Fruit fly (Drosophila melanogaster) whole organism, embryonic: Measurements from ENCODE around the gene Shc.

Experiments used
- CG10654 ChIP-seq: fragments of 200-800 bp; sonication (Bioruptor generic); optimal IDR thresholded peaks from 2 replicates; lab custom pipeline; 2016; ENCODE audit warnings: missing biosample characterization, missing genetic modification characterization
- CG11398 ChIP-seq: fragments of 200-800 bp; sonication (Bioruptor generic); optimal IDR thresholded peaks from 2 replicates; lab custom pipeline; 2016; ENCODE audit warnings: missing biosample characterization, missing genetic modification characterization
- CG12744 ChIP-seq: fragments of 200-800 bp; sonication (Bioruptor generic); optimal IDR thresholded peaks from 2 replicates; lab custom pipeline; 2016; ENCODE audit warnings: missing biosample characterization, missing genetic modification characterization
- CG14860 ChIP-seq: fragments of 200-800 bp; sonication (Bioruptor generic); IDR thresholded peaks from 3 replicates; pipeline ENCODE4 v1.3.6; 2022; ENCODE audit warnings: missing biosample characterization, missing genetic modification characterization; ENCODE audit not compliant: partially characterized antibody
- CG18262 ChIP-seq: fragments of 200-800 bp; optimal IDR thresholded peaks from 3 replicates; lab custom pipeline; 2019; ENCODE audit warnings: missing biosample characterization, mild to moderate bottlenecking, missing genetic modification characterization, moderate library complexity
- CG2116 ChIP-seq: fragments of 200-800 bp; sonication (Bioruptor generic); optimal IDR thresholded peaks from 3 replicates; lab custom pipeline; 2018; ENCODE audit warnings: missing biosample characterization, mild to moderate bottlenecking, missing genetic modification characterization
- CG31441 ChIP-seq: fragments of 200-800 bp; sonication (Bioruptor generic); IDR thresholded peaks from 2 replicates; pipeline ENCODE4 v1.3.6; 2022; ENCODE audit warnings: missing biosample characterization, missing genetic modification characterization
- CG33557 ChIP-seq: fragments of 200-800 bp; sonication (Bioruptor generic); optimal IDR thresholded peaks from 2 replicates; lab custom pipeline; 2019; ENCODE audit warnings: missing biosample characterization, mild to moderate bottlenecking, missing genetic modification characterization, moderate library complexity
- CG4282 ChIP-seq: fragments of 200-800 bp; sonication (Bioruptor generic); optimal IDR thresholded peaks from 2 replicates; lab custom pipeline; 2016; ENCODE audit warnings: missing biosample characterization, missing genetic modification characterization
- CG43689 ChIP-seq: fragments of 200-800 bp; sonication (Bioruptor generic); IDR thresholded peaks from 2 replicates; pipeline ENCODE4 v1.3.6; 2022; ENCODE audit warnings: missing biosample characterization, missing genetic modification characterization
- CG4707 ChIP-seq: fragments of 200-800 bp; sonication (Bioruptor generic); optimal IDR thresholded peaks from 2 replicates; lab custom pipeline; 2018; ENCODE audit warnings: missing biosample characterization, mild to moderate bottlenecking, missing genetic modification characterization, moderate library complexity
- CG6683 ChIP-seq: fragments of 200-800 bp; sonication (Bioruptor generic); optimal IDR thresholded peaks from 2 replicates; lab custom pipeline; 2017; ENCODE audit warnings: missing biosample characterization, mild to moderate bottlenecking, missing genetic modification characterization, missing genetic modification reagents
- CG8478 ChIP-seq: fragments of >200 bp; optimal IDR thresholded peaks from 2 replicates; lab custom pipeline; 2018
- CG9437 ChIP-seq: fragments of 200-800 bp; sonication (Bioruptor generic); optimal IDR thresholded peaks from 2 replicates; lab custom pipeline; 2018; ENCODE audit warnings: missing biosample characterization, mild to moderate bottlenecking, missing genetic modification characterization
- CG9609 ChIP-seq: fragments of 200-800 bp; sonication (Bioruptor generic); optimal IDR thresholded peaks from 3 replicates; lab custom pipeline; 2016; ENCODE audit warnings: missing biosample characterization, missing genetic modification characterization
- CrebB ChIP-seq: fragments of 200-800 bp; sonication (Bioruptor generic); optimal IDR thresholded peaks from 3 replicates; lab custom pipeline; 2018; ENCODE audit warnings: missing biosample characterization, mild to moderate bottlenecking, missing genetic modification characterization
- D19B ChIP-seq: fragments of 200-800 bp; sonication (Bioruptor generic); optimal IDR thresholded peaks from 2 replicates; lab custom pipeline; 2017; ENCODE audit warnings: missing biosample characterization, mild to moderate bottlenecking, missing genetic modification characterization
- Dll ChIP-seq: fragments of 200-800 bp; sonication (Bioruptor generic); IDR thresholded peaks from 4 replicates; pipeline ENCODE4 v1.3.6; 2022; ENCODE audit warnings: missing biosample characterization, missing genetic modification characterization; ENCODE audit not compliant: partially characterized antibody
- Ets97D ChIP-seq: fragments of 200-800 bp; sonication (Bioruptor generic); optimal IDR thresholded peaks from 3 replicates; lab custom pipeline; 2016; ENCODE audit warnings: missing biosample characterization, missing genetic modification characterization
- HLHmδ ChIP-seq: fragments of 200-800 bp; sonication (Bioruptor generic); optimal IDR thresholded peaks from 2 replicates; lab custom pipeline; 2018; ENCODE audit warnings: missing biosample characterization, mild to moderate bottlenecking, missing genetic modification characterization, moderate library complexity
- Hr78 ChIP-seq, 2 experiments: fragments of 200-800 bp in 1 of 2; fragments of >200 bp in 1 of 2; sonication (Bioruptor generic) in 1 of 2; optimal IDR thresholded peaks; 2 replicates each; lab custom pipeline; 2017 to 2019; ENCODE audit warnings: missing biosample characterization in 2 of 2, missing genetic modification characterization in 2 of 2, mild to moderate bottlenecking in 1 of 2, moderate library complexity in 1 of 2
- Nf-YA ChIP-seq: fragments of 200-800 bp; sonication (Bioruptor generic); IDR thresholded peaks from 2 replicates; pipeline ENCODE4 v1.3.6; 2022; ENCODE audit warnings: missing biosample characterization, missing genetic modification characterization
- NfI ChIP-seq: fragments of 200-800 bp; sonication (Bioruptor generic); optimal IDR thresholded peaks from 3 replicates; lab custom pipeline; 2018; ENCODE audit warnings: missing biosample characterization, mild to moderate bottlenecking, missing genetic modification characterization, moderate library complexity
- Rx ChIP-seq: fragments of 200-800 bp; sonication (Bioruptor generic); IDR thresholded peaks from 2 replicates; pipeline ENCODE4 v1.3.6; 2022; ENCODE audit warnings: missing biosample characterization, missing genetic modification characterization
- Scr ChIP-seq: fragments of 200-800 bp; sonication (Bioruptor generic); IDR thresholded peaks from 2 replicates; pipeline ENCODE4 v1.3.6; 2022; ENCODE audit warnings: missing biosample characterization, missing genetic modification characterization; ENCODE audit not compliant: partially characterized antibody
- ac ChIP-seq: fragments of 200-800 bp; sonication (Bioruptor generic); optimal IDR thresholded peaks from 3 replicates; lab custom pipeline; 2017; ENCODE audit warnings: missing biosample characterization, mild to moderate bottlenecking, missing genetic modification characterization
- cato ChIP-seq: fragments of 200-800 bp; sonication (Bioruptor generic); optimal IDR thresholded peaks from 2 replicates; lab custom pipeline; 2016; ENCODE audit warnings: missing biosample characterization, missing genetic modification characterization, borderline replicate concordance
- corto ChIP-seq: fragments of 200-800 bp; sonication (Bioruptor generic); optimal IDR thresholded peaks from 2 replicates; lab custom pipeline; 2016; ENCODE audit warnings: missing biosample characterization, mild to moderate bottlenecking, missing genetic modification characterization, moderate library complexity
- crc ChIP-seq: fragments of 200-800 bp; sonication (Bioruptor generic); optimal IDR thresholded peaks from 2 replicates; lab custom pipeline; 2016; ENCODE audit warnings: missing biosample characterization, missing genetic modification characterization
- dmrt11E ChIP-seq: fragments of 200-800 bp; sonication (Bioruptor generic); optimal IDR thresholded peaks from 3 replicates; lab custom pipeline; 2018; ENCODE audit warnings: missing biosample characterization, mild to moderate bottlenecking, missing genetic modification characterization, moderate library complexity
- fu2 ChIP-seq: fragments of 200-800 bp; sonication (Bioruptor generic); optimal IDR thresholded peaks from 2 replicates; lab custom pipeline; 2016; ENCODE audit warnings: missing biosample characterization, missing genetic modification characterization
- h ChIP-seq: fragments of >200 bp; optimal IDR thresholded peaks from 2 replicates; lab custom pipeline; 2017
- hbn ChIP-seq: fragments of 200-800 bp; sonication (Bioruptor generic); IDR thresholded peaks from 2 replicates; pipeline ENCODE4 v1.3.6; 2022; ENCODE audit warnings: missing biosample characterization, missing genetic modification characterization; ENCODE audit not compliant: partially characterized antibody
- insv ChIP-seq, 2 experiments: fragments of 200-800 bp; sonication (Bioruptor generic); optimal IDR thresholded peaks; 3 replicates each; lab custom pipeline; 2016 to 2018; ENCODE audit warnings: missing biosample characterization in 2 of 2, missing genetic modification characterization in 2 of 2
- jumu ChIP-seq: fragments of 200-800 bp; sonication (Bioruptor generic); optimal IDR thresholded peaks from 3 replicates; lab custom pipeline; 2016; ENCODE audit warnings: missing biosample characterization, missing genetic modification characterization
- klu ChIP-seq: fragments of 200-800 bp; sonication (Bioruptor generic); IDR thresholded peaks from 2 replicates; pipeline ENCODE4 v1.3.6; 2022; ENCODE audit warnings: missing biosample characterization, missing genetic modification characterization
- lmd ChIP-seq: fragments of 200-800 bp; sonication (Bioruptor generic); IDR thresholded peaks from 2 replicates; pipeline ENCODE4 v1.3.6; 2022; ENCODE audit warnings: missing biosample characterization, missing genetic modification characterization
- mam ChIP-seq: fragments of 200-800 bp; sonication (Bioruptor generic); optimal IDR thresholded peaks from 3 replicates; lab custom pipeline; 2016; ENCODE audit warnings: missing biosample characterization, missing genetic modification characterization
- mld ChIP-seq: fragments of 200-800 bp; sonication (Bioruptor generic); IDR thresholded peaks from 3 replicates; pipeline ENCODE4 v1.3.6; 2022; ENCODE audit warnings: missing biosample characterization, missing genetic modification characterization; ENCODE audit not compliant: partially characterized antibody
- nom ChIP-seq: fragments of 200-800 bp; sonication (Bioruptor generic); optimal IDR thresholded peaks from 2 replicates; lab custom pipeline; 2017; ENCODE audit warnings: missing biosample characterization, missing genetic modification characterization, mild to moderate bottlenecking, moderate library complexity, missing genetic modification reagents
- oc ChIP-seq: fragments of 200-800 bp; sonication (Bioruptor generic); optimal IDR thresholded peaks from 2 replicates; lab custom pipeline; 2018; ENCODE audit warnings: missing biosample characterization, mild to moderate bottlenecking, missing genetic modification characterization, moderate library complexity
- pan ChIP-seq, 4 experiments: fragments of >200 bp in 3 of 4; fragments of 200-800 bp in 1 of 4; sonication (Bioruptor generic) in 1 of 4; optimal IDR thresholded peaks in 3 of 4; IDR thresholded peaks in 1 of 4; 2 replicates each; pipeline versions ENCODE4 v1.3.6 to Lab custom; 2017 to 2022; ENCODE audit warnings: missing biosample characterization in 2 of 4, missing genetic modification characterization in 2 of 4, mixed read lengths in 1 of 4
- rib ChIP-seq: fragments of 200-800 bp; sonication (Bioruptor generic); IDR thresholded peaks from 2 replicates; pipeline ENCODE4 v1.3.6; 2022; ENCODE audit warnings: missing biosample characterization, missing genetic modification characterization
- sisA ChIP-seq: fragments of 200-800 bp; sonication (Bioruptor generic); IDR thresholded peaks from 2 replicates; pipeline ENCODE4 v1.3.6; 2022; ENCODE audit warnings: missing biosample characterization, missing genetic modification characterization
- twi ChIP-seq: fragments of 200-800 bp; optimal IDR thresholded peaks from 2 replicates; lab custom pipeline; 2019; ENCODE audit warnings: missing biosample characterization, mild to moderate bottlenecking, missing genetic modification characterization, moderate library complexity
- unc-4 ChIP-seq: fragments of 200-800 bp; sonication (Bioruptor generic); IDR thresholded peaks from 2 replicates; pipeline ENCODE4 v1.3.6; 2022; ENCODE audit warnings: missing biosample characterization, missing genetic modification characterization; ENCODE audit not compliant: partially characterized antibody
- vnd ChIP-seq: fragments of 200-800 bp; sonication (Bioruptor generic); IDR thresholded peaks from 3 replicates; pipeline ENCODE4 v1.3.6; 2022; ENCODE audit warnings: missing biosample characterization, missing genetic modification characterization; ENCODE audit not compliant: partially characterized antibody
- zfh2 ChIP-seq: fragments of 200-800 bp; sonication (Bioruptor generic); optimal IDR thresholded peaks from 2 replicates; lab custom pipeline; 2016; ENCODE audit warnings: missing biosample characterization, missing genetic modification characterization

Shc gene

dm6 chr3L:9460775-9461491 is 34.1 kb downstream of the Shc start, which contains the start of the genes CG3434 and CG44838 (continued):
- peak; percentile 82 for TF ChIP-seq CG9437 (GFP tag; lab: Kevin White, UChicago)
- TF ChIP-seq Ets97D (GFP tag; lab: Kevin White, UChicago): peak; percentile 78
- TF ChIP-seq cato (GFP tag; lab: Kevin White, UChicago): peak; percentile 77
- TF ChIP-seq jumu: peak; percentile 73
- peak; percentile 75 for TF ChIP-seq zfh2 (GFP tag; lab: Kevin White, UChicago)
- TF ChIP-seq CG33557 (GFP tag; lab: Kevin White, UChicago): peak; percentile 82
- TF ChIP-seq oc (tag; lab: Kevin White, UChicago): peak; percentile 49
- TF ChIP-seq Hr78 (GFP tag; optimal IDR thresholded peaks at IDR 0.05; lab: Kevin White, UChicago): peak in 1 of 2 experiments; percentile 7
- TF ChIP-seq NfI (GFP tag; lab: Kevin White, UChicago): peak; percentile 72
- TF ChIP-seq CG11398 (GFP tag; lab: Kevin White, UChicago): no peak
- no peak for TF ChIP-seq mld (GFP tag; lab: Robert Waterston, UW)
- TF ChIP-seq corto (GFP tag; lab: Kevin White, UChicago): peak; percentile 42
- no peak for TF ChIP-seq h (lab: Kevin White, UChicago)
- no peak for TF ChIP-seq hbn (GFP tag; lab: Robert Waterston, UW)
- peak; percentile 38 for TF ChIP-seq CrebB (tag; lab: Kevin White, UChicago)
- peak; percentile 53; the same call in 1 of the 2 replicates for TF ChIP-seq Rx
- peak; percentile 76 for TF ChIP-seq mam
- TF ChIP-seq lmd (GFP tag; lab: Robert Waterston, UW): peak; percentile 70
- TF ChIP-seq sisA: peak; percentile 75
- peak; percentile 77 for TF ChIP-seq CG10654 (GFP tag; lab: Kevin White, UChicago)
- TF ChIP-seq CG18262 (tag; lab: Kevin White, UChicago): peak; percentile 80
- peak; percentile 21; the same call in 1 of the 4 replicates for TF ChIP-seq Dll (GFP tag; lab: Robert Waterston, UW)
- TF ChIP-seq D19B (GFP tag; lab: Kevin White, UChicago): peak; percentile 57
- peak; percentile 53 for TF ChIP-seq CG9609 (GFP tag; lab: Kevin White, UChicago)
- no peak for TF ChIP-seq HLHmδ (GFP tag; lab: Kevin White, UChicago)
- peak; percentile 42; the same call in 1 of the 2 replicates for TF ChIP-seq Nf-YA (GFP tag; lab: Robert Waterston, UW)
- peak; percentile 88 for TF ChIP-seq CG2116 (GFP tag; lab: Kevin White, UChicago)
- TF ChIP-seq fu2: peak; percentile 39
- peak; percentile 61 for TF ChIP-seq twi (tag; lab: Kevin White, UChicago)
- TF ChIP-seq ac (GFP tag; lab: Kevin White, UChicago): no peak
- peak; percentile 76 for TF ChIP-seq dmrt11E (tag; lab: Kevin White, UChicago)
- peak; percentile 62 for TF ChIP-seq CG6683 (GFP tag; lab: Kevin White, UChicago)
- TF ChIP-seq CG14860: no peak
- TF ChIP-seq CG4282 (GFP tag; lab: Kevin White, UChicago): peak; percentile 48
- TF ChIP-seq klu (GFP tag; lab: Robert Waterston, UW): peak; percentile 51; the same call in 1 of the 2 replicates
- no peak for TF ChIP-seq rib (GFP tag; lab: Robert Waterston, UW)
- TF ChIP-seq CG4707 (GFP tag; lab: Kevin White, UChicago): no peak
- TF ChIP-seq CG31441 (GFP tag; lab: Robert Waterston, UW): peak; percentile 87
- TF ChIP-seq CG8478 (lab: Kevin White, UChicago): no peak
- no peak for TF ChIP-seq CG43689 (GFP tag; lab: Robert Waterston, UW)
- TF ChIP-seq insv (GFP tag; optimal IDR thresholded peaks at IDR 0.05; lab: Kevin White, UChicago): peak in 1 of 2 experiments; percentile 61
- peak; percentile 51 for TF ChIP-seq nom (GFP tag; lab: Kevin White, UChicago)
- TF ChIP-seq CG12744 (GFP tag; lab: Kevin White, UChicago): peak; percentile 28
- peak; percentile 45; the same call in 1 of the 2 replicates for TF ChIP-seq unc-4 (GFP tag; lab: Robert Waterston, UW)
- TF ChIP-seq pan (optimal IDR thresholded peaks at IDR 0.05; lab: Kevin White, UChicago): no peak
- TF ChIP-seq pan (GFP tag; optimal IDR thresholded peaks at IDR 0.05 in 1 of 2, IDR thresholded peaks at IDR 0.05 in 1 of 2): peak in 1 of 2 experiments; percentile 66
- no peak for TF ChIP-seq vnd (GFP tag; lab: Robert Waterston, UW)
- peak; percentile 39 for TF ChIP-seq crc (GFP tag; lab: Kevin White, UChicago)
- TF ChIP-seq Scr (GFP tag; lab: Robert Waterston, UW): peak; percentile 33
